Fruit fly (Drosophila melanogaster): Measurements from ENCODE around the gene Axn.

- TF ChIP-seq Myc (optimal IDR thresholded peaks at IDR 0.05) (no peak), insv (optimal IDR thresholded peaks at IDR 0.05) (no peak)
Measured at dm6 chr3R:30061154-30061482, 38.5 kb downstream of the Axn start.
